Worm (Caenorhabditis elegans): ENCODE results near the gene bre-3.

The bre-3 gene

ce11 chrIII:9516148-9516547, 30.9 kb upstream of the bre-3 start, which contains the start of gene F55H2.7:
TSS of gene F55H2.7 (minus strand) at chrIII:9516248.
- TF ChIP-seq snpc-3.4 (tag; optimal IDR thresholded peaks at IDR 0.05) (peak; percentile 8), hsf-1 (GFP tag; IDR thresholded peaks at IDR 0.05) (no peak)

- TF ChIP-seq C06A6.2 (GFP tag; conservative IDR thresholded peaks at IDR 0.05) (no peak), rpc-1 (optimal IDR thresholded peaks at IDR 0.05) (no peak), rpc-1 (tag; optimal IDR thresholded peaks at IDR 0.05) (no peak), F10E7.11 (tag; optimal IDR thresholded peaks at IDR 0.05) (no peak), nhr-179 (tag; optimal IDR thresholded peaks at IDR 0.05) (no peak), zfh-2 (GFP tag; conservative IDR thresholded peaks at IDR 0.05) (no peak), F57A8.1 (GFP tag; optimal IDR thresholded peaks at IDR 0.05) (no peak), snpc-4 (GFP tag; optimal IDR thresholded peaks at IDR 0.05) (no peak), snpc-4 (tag; optimal IDR thresholded peaks at IDR 0.05) (no peak), egl-44 (GFP tag; IDR thresholded peaks at IDR 0.05) (no peak), ccch-3 (GFP tag; optimal IDR thresholded peaks at IDR 0.05) (no peak), F39B2.1 (GFP tag; IDR thresholded peaks at IDR 0.05) (no peak)
These were observed 28.3 kb upstream of the bre-3 start, which contains the start of gene F55H2.8 for ce11 chrIII:9513569-9513968. TSS of gene F55H2.8 (plus strand) at chrIII:9513869.

- peak; percentile 2 for TF ChIP-seq snpc-1.3 (tag; optimal IDR thresholded peaks at IDR 0.05; ENCODE audit: insufficient read depth)
- TF ChIP-seq hmg-1.2 (GFP tag; IDR thresholded peaks at IDR 0.05): 0 out of 2 replicates have a peak, but pooled peaks have one; percentile 17
- 0 out of 2 replicates have a peak, but pooled peaks have one; percentile 20 for TF ChIP-seq madf-6 (GFP tag; IDR thresholded peaks at IDR 0.05)
- TF ChIP-seq ceh-91 (GFP tag; IDR thresholded peaks at IDR 0.05): no peak
- peak; percentile 14 for TF ChIP-seq hrde-1 (tag; optimal IDR thresholded peaks at IDR 0.05; ENCODE audit: borderline replicate concordance)
- TF ChIP-seq Y79H2A.3 (GFP tag; conservative IDR thresholded peaks at IDR 0.05): 0 out of 2 replicates have a peak, but pooled peaks have one; percentile 29
- peak; percentile 8 for TF ChIP-seq athp-1 (tag; optimal IDR thresholded peaks at IDR 0.05)
- no peak for TF ChIP-seq lin-26 (GFP tag; IDR thresholded peaks at IDR 0.05)
- TF ChIP-seq ZK185.1 (tag; optimal IDR thresholded peaks at IDR 0.05; ENCODE audit: poor library complexity, severe bottlenecking): no peak
- TF ChIP-seq him-1 (tag; optimal IDR thresholded peaks at IDR 0.05): peak; percentile 92
- TF ChIP-seq hmg-20 (GFP tag; IDR thresholded peaks at IDR 0.05): no peak
- TF ChIP-seq hsf-1 (GFP tag; IDR thresholded peaks at IDR 0.05): no peak
- no peak for TF ChIP-seq dpff-1 (tag; optimal IDR thresholded peaks at IDR 0.05)
- no peak for TF ChIP-seq hlh-26 (GFP tag; conservative IDR thresholded peaks at IDR 0.05)
- TF ChIP-seq somi-1 (GFP tag; optimal IDR thresholded peaks at IDR 0.05): no peak
- no peak for TF ChIP-seq zim-3 (tag; optimal IDR thresholded peaks at IDR 0.05)
- TF ChIP-seq aptf-2 (GFP tag; conservative IDR thresholded peaks at IDR 0.05): no peak
- no peak for TF ChIP-seq atf-7 (tag; optimal IDR thresholded peaks at IDR 0.05)
- no peak for TF ChIP-seq cebp-1 (GFP tag; IDR thresholded peaks at IDR 0.05)
- TF ChIP-seq cebp-1 (tag; optimal IDR thresholded peaks at IDR 0.05): no peak
These were observed 27.7 kb upstream of the bre-3 start for ce11 chrIII:9513006-9513405.

DNA sequence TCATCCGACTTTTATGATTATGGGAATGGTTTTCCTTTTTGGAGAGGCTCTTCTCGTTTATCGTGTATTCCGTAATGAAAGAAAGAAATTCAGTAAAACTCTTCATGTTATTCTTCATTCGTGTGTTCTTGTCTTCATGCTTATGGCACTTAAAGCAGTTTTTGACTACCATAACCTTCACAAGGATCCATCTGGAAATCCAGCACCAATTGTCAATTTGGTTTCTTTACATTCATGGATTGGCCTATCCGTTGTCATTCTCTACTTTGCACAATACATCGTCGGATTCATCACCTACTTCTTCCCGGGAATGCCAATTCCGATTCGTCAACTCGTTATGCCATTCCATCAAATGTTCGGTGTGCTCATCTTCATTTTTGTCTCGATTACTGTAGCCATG, 26.4 kb upstream of the bre-3 start:
- TF ChIP-seq ceh-27 (GFP tag; optimal IDR thresholded peaks at IDR 0.05) (no peak), lin-54 (GFP tag; optimal IDR thresholded peaks at IDR 0.05) (no peak), let-526 (GFP tag; IDR thresholded peaks at IDR 0.05) (no peak), attf-5 (GFP tag; optimal IDR thresholded peaks at IDR 0.05) (no peak), Y56A3A.18 (GFP tag; IDR thresholded peaks at IDR 0.05) (no peak), Y67H2A.10 (GFP tag; conservative IDR thresholded peaks at IDR 0.05) (no peak), aptf-2 (GFP tag; conservative IDR thresholded peaks at IDR 0.05) (no peak), sptf-2 (GFP tag; optimal IDR thresholded peaks at IDR 0.05) (no peak), B0336.3 (GFP tag; IDR thresholded peaks at IDR 0.05) (no peak), ztf-18 (tag; optimal IDR thresholded peaks at IDR 0.05) (no peak), mel-28 (tag; optimal IDR thresholded peaks at IDR 0.05; ENCODE audit: borderline replicate concordance) (no peak)
